Fruit fly (Drosophila melanogaster): ENCODE measurements around the gene CG14377.

CG14377 gene

dm6 chr3R:13434325-13435168 lies 36.9 kb downstream of the CG14377 start, which contains the start of gene yrt (continued):
- no peak for TF ChIP-seq onecut (GFP tag; IDR thresholded peaks at IDR 0.05)
- no peak for TF ChIP-seq Fer3 (tag; optimal IDR thresholded peaks at IDR 0.05)
- TF ChIP-seq crc (GFP tag; optimal IDR thresholded peaks at IDR 0.05): no peak
- no peak for TF ChIP-seq vnd (GFP tag; IDR thresholded peaks at IDR 0.05; ENCODE audit: partially characterized antibody)
- TF ChIP-seq H15 (GFP tag; IDR thresholded peaks at IDR 0.05): no peak
- peak in 1 of 3 experiments; percentile 43 for TF ChIP-seq Stat92E (GFP tag; optimal IDR thresholded peaks at IDR 0.05)
- TF ChIP-seq abd-A (tag; optimal IDR thresholded peaks at IDR 0.05): no peak
- TF ChIP-seq Mad (GFP tag; optimal IDR thresholded peaks at IDR 0.05): no peak
- TF ChIP-seq Lpt (GFP tag; optimal IDR thresholded peaks at IDR 0.05): no peak
- TF ChIP-seq sens-2 (GFP tag; IDR thresholded peaks at IDR 0.05): no peak
- no peak for TF ChIP-seq dm (GFP tag; optimal IDR thresholded peaks at IDR 0.05)
- TF ChIP-seq CG8924 (tag; optimal IDR thresholded peaks at IDR 0.05): no peak
- TF ChIP-seq Lim3 (GFP tag; IDR thresholded peaks at IDR 0.05): no peak
- TF ChIP-seq Dbx (GFP tag; IDR thresholded peaks at IDR 0.05): no peak
- no peak for TF ChIP-seq Aef1 (GFP tag; IDR thresholded peaks at IDR 0.05)
- TF ChIP-seq CG8281 (tag; optimal IDR thresholded peaks at IDR 0.05): no peak
- TF ChIP-seq CG9609 (GFP tag; optimal IDR thresholded peaks at IDR 0.05): no peak
- TF ChIP-seq CG1024 (GFP tag; IDR thresholded peaks at IDR 0.05): no peak
- no peak for TF ChIP-seq CG2120 (GFP tag; optimal IDR thresholded peaks at IDR 0.05)
- no peak for TF ChIP-seq CG1792 (GFP tag; optimal IDR thresholded peaks at IDR 0.05)
- TF ChIP-seq CG2129 (GFP tag; IDR thresholded peaks at IDR 0.05; ENCODE audit: partially characterized antibody): no peak
- TF ChIP-seq CG10366 (GFP tag; IDR thresholded peaks at IDR 0.05): no peak
- TF ChIP-seq CG11085 (GFP tag; IDR thresholded peaks at IDR 0.05): no peak
- no peak for TF ChIP-seq CG3065 (GFP tag; optimal IDR thresholded peaks at IDR 0.05)
- TF ChIP-seq CG14050 (GFP tag; IDR thresholded peaks at IDR 0.05): no peak
- TF ChIP-seq kah (GFP tag; optimal IDR thresholded peaks at IDR 0.05): no peak
- no peak for TF ChIP-seq prd (optimal IDR thresholded peaks at IDR 0.05)
- TF ChIP-seq prd (GFP tag; IDR thresholded peaks at IDR 0.05): no peak
- peak; percentile 36 for TF ChIP-seq Sin3A (optimal IDR thresholded peaks at IDR 0.05)
- TF ChIP-seq Dfd (GFP tag; optimal IDR thresholded peaks at IDR 0.05): no peak
- peak in 1 of 2 experiments; percentile 68 for TF ChIP-seq insv (GFP tag; optimal IDR thresholded peaks at IDR 0.05)
- TF ChIP-seq bsh (GFP tag; optimal IDR thresholded peaks at IDR 0.05): no peak
- 0 out of 4 replicates have a peak, but pooled peaks have one; percentile 42 for TF ChIP-seq Dll (GFP tag; IDR thresholded peaks at IDR 0.05; ENCODE audit: partially characterized antibody)
- peak; percentile 38 for TF ChIP-seq BEAF-32 (GFP tag; optimal IDR thresholded peaks at IDR 0.05)
- no peak for TF ChIP-seq CG12236 (GFP tag; optimal IDR thresholded peaks at IDR 0.05)
- TF ChIP-seq HmgZ (tag; optimal IDR thresholded peaks at IDR 0.05): peak; percentile 32
- TF ChIP-seq cg (GFP tag; optimal IDR thresholded peaks at IDR 0.05): peak; percentile 82
- no peak for TF ChIP-seq CG6791 (GFP tag; IDR thresholded peaks at IDR 0.05; ENCODE audit: partially characterized antibody)
- TF ChIP-seq hbn (GFP tag; IDR thresholded peaks at IDR 0.05; ENCODE audit: partially characterized antibody): no peak
- no peak for TF ChIP-seq CG4328 (GFP tag; optimal IDR thresholded peaks at IDR 0.05)
- TF ChIP-seq nerfin-2 (GFP tag; IDR thresholded peaks at IDR 0.05; ENCODE audit: partially characterized antibody): no peak
- TF ChIP-seq CG30431 (GFP tag; optimal IDR thresholded peaks at IDR 0.05): no peak
- no peak for TF ChIP-seq Nf-YB (GFP tag; optimal IDR thresholded peaks at IDR 0.05)
- no peak for TF ChIP-seq CG12104 (GFP tag; optimal IDR thresholded peaks at IDR 0.05)
- TF ChIP-seq Doc2 (GFP tag; IDR thresholded peaks at IDR 0.05): no peak
- TF ChIP-seq Trl (optimal IDR thresholded peaks at IDR 0.05): no peak
- no peak for TF ChIP-seq Trl (GFP tag; optimal IDR thresholded peaks at IDR 0.05)
- TF ChIP-seq Doc3 (GFP tag; IDR thresholded peaks at IDR 0.05; ENCODE audit: partially characterized antibody): no peak
- TF ChIP-seq Spps (tag; optimal IDR thresholded peaks at IDR 0.05): no peak
- TF ChIP-seq pnt (GFP tag; optimal IDR thresholded peaks at IDR 0.05): no peak
